Worm (Caenorhabditis elegans) whole organism, mixed stage, embryonic: ENCODE results near the gene T26E4.4.
"Not testable (repeated sequence)": the region's sequence is repeated elsewhere in the genome, so short reads cannot be mapped to it uniquely, and the experiment has no call there.

ENCODE experiments used
- bed-3 ChIP-seq: fragments of 200-800 bp; sonication (Bioruptor generic); optimal IDR thresholded peaks from 3 replicates; lab custom pipeline; 2018; ENCODE audit warnings: mild to moderate bottlenecking, missing genetic modification characterization, moderate library complexity, missing compliant biosample characterization
- blmp-1 ChIP-seq: fragments of 150-350 bp; optimal IDR thresholded peaks from 2 replicates; lab custom pipeline; 2014; ENCODE audit warnings: missing biosample characterization, missing genetic modification characterization
- ceh-39 ChIP-seq: fragments of 150-350 bp; optimal IDR thresholded peaks from 2 replicates; lab custom pipeline; 2014; ENCODE audit warnings: missing biosample characterization, missing genetic modification characterization
- ceh-43 ChIP-seq: fragments of 200-800 bp; sonication (Bioruptor generic); optimal IDR thresholded peaks from 2 replicates; lab custom pipeline; 2018; ENCODE audit warnings: mild to moderate bottlenecking, missing genetic modification characterization, moderate library complexity, missing compliant biosample characterization
- ceh-83 ChIP-seq: fragments of 200-800 bp; sonication (Bioruptor generic); optimal IDR thresholded peaks from 2 replicates; lab custom pipeline; 2018; ENCODE audit warnings: mild to moderate bottlenecking, missing genetic modification characterization, missing compliant biosample characterization
- ces-1 ChIP-seq: fragments of 150-350 bp; optimal IDR thresholded peaks from 2 replicates; lab custom pipeline; 2014; ENCODE audit warnings: missing biosample characterization, missing genetic modification reagents, missing genetic modification characterization
- cnd-1 ChIP-seq: fragments of 200-800 bp; sonication (Bioruptor generic); optimal IDR thresholded peaks from 2 replicates; lab custom pipeline; 2018; ENCODE audit warnings: mild to moderate bottlenecking, missing genetic modification characterization, missing compliant biosample characterization
- drap-1 ChIP-seq: fragments of 200-800 bp; sonication (Bioruptor generic); optimal IDR thresholded peaks from 3 replicates; lab custom pipeline; 2018; ENCODE audit warnings: mild to moderate bottlenecking, missing genetic modification characterization, missing compliant biosample characterization
- elt-3 ChIP-seq: fragments of 150-350 bp; optimal IDR thresholded peaks from 2 replicates; lab custom pipeline; 2014; ENCODE audit warnings: missing biosample characterization, missing genetic modification characterization
- flh-1 ChIP-seq: fragments of 200-800 bp; sonication (Bioruptor generic); optimal IDR thresholded peaks from 2 replicates; lab custom pipeline; 2018; ENCODE audit warnings: mild to moderate bottlenecking, missing genetic modification characterization, moderate library complexity, missing compliant biosample characterization
- ham-2 ChIP-seq: fragments of 200-800 bp; sonication (Bioruptor generic); optimal IDR thresholded peaks from 2 replicates; lab custom pipeline; 2018; ENCODE audit warnings: mild to moderate bottlenecking, missing genetic modification characterization, missing compliant biosample characterization
- lsy-2 ChIP-seq: fragments of 150-350 bp; optimal IDR thresholded peaks from 2 replicates; lab custom pipeline; 2014; ENCODE audit warnings: missing biosample characterization, missing genetic modification characterization
- mab-5 ChIP-seq: fragments of 150-350 bp; optimal IDR thresholded peaks from 2 replicates; lab custom pipeline; 2014; ENCODE audit warnings: missing biosample characterization, missing genetic modification characterization
- mep-1 ChIP-seq: fragments of 150-350 bp; optimal IDR thresholded peaks from 2 replicates; lab custom pipeline; 2017; ENCODE audit warnings: missing biosample characterization, missing genetic modification reagents, missing genetic modification characterization, inconsistent platforms
- mls-2 ChIP-seq: sonication (generic microtip); optimal IDR thresholded peaks from 2 replicates; lab custom pipeline; 2016; ENCODE audit warnings: mild to moderate bottlenecking, missing genetic modification characterization, moderate library complexity, missing compliant biosample characterization
- nhr-2 ChIP-seq: fragments of 150-350 bp; optimal IDR thresholded peaks from 2 replicates; lab custom pipeline; 2014; ENCODE audit warnings: missing biosample characterization, missing genetic modification characterization
- nhr-237 ChIP-seq: fragments of 150-350 bp; optimal IDR thresholded peaks from 2 replicates; lab custom pipeline; 2014; ENCODE audit warnings: missing biosample characterization, missing genetic modification characterization
- nhr-76 ChIP-seq: sonication (generic microtip); optimal IDR thresholded peaks from 2 replicates; lab custom pipeline; 2017; ENCODE audit warnings: missing biosample characterization, missing genetic modification characterization
- snpc-4 ChIP-seq: fragments of 150-350 bp; optimal IDR thresholded peaks from 2 replicates; lab custom pipeline; 2014; ENCODE audit warnings: missing biosample characterization, missing genetic modification characterization
- tbx-8 ChIP-seq: fragments of 200-800 bp; sonication (Bioruptor generic); optimal IDR thresholded peaks from 2 replicates; lab custom pipeline; 2018; ENCODE audit warnings: mild to moderate bottlenecking, missing genetic modification characterization, moderate library complexity, missing compliant biosample characterization
- unc-120 ChIP-seq: sonication (generic microtip); optimal IDR thresholded peaks from 2 replicates; lab custom pipeline; 2017; ENCODE audit warnings: missing genetic modification characterization, missing compliant biosample characterization; ENCODE audit not compliant: poor library complexity, severe bottlenecking
- unc-39 ChIP-seq: fragments of 150-350 bp; optimal IDR thresholded peaks from 2 replicates; lab custom pipeline; 2014; ENCODE audit warnings: missing biosample characterization, missing genetic modification characterization
- unc-62 ChIP-seq: fragments of 150-350 bp; optimal IDR thresholded peaks from 2 replicates; lab custom pipeline; 2014; ENCODE audit warnings: missing biosample characterization, missing genetic modification reagents, missing genetic modification characterization
- zip-8 ChIP-seq: fragments of 150-350 bp; optimal IDR thresholded peaks from 2 replicates; lab custom pipeline; 2014; ENCODE audit warnings: missing biosample characterization, missing genetic modification characterization

The T26E4.4 gene

DNA sequence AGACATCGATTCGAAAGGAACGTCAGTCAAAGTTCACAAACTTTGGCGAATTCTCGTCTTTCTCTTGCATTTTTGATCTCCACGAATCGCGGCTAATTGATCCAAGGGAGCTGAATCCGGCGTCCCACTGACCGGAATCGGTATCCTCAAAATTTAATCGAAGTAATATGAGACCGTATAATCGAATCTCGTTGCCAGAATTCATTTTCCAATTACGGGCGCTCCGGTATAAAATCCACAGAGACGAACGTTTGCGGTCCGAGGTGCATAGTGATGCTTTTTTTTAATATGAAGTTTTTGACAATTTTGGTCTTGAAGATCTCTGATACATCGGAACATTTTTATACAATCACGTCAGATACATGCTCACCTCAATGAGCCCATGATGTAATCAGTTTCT is 34.7 kb downstream of the T26E4.4 start:
- TF ChIP-seq unc-120 (no peak), blmp-1 (tag; lab: Kevin White, UChicago) (no peak), ces-1 (GFP tag; lab: Kevin White, UChicago) (no peak), mep-1 (tag; lab: Kevin White, UChicago) (no peak), ceh-39 (tag; lab: Kevin White, UChicago) (no peak), unc-62 (GFP tag; lab: Kevin White, UChicago) (no peak), flh-1 (GFP tag; lab: Kevin White, UChicago) (no peak), nhr-237 (tag; lab: Kevin White, UChicago) (no peak), ham-2 (GFP tag; lab: Kevin White, UChicago) (no peak), bed-3 (GFP tag; lab: Kevin White, UChicago) (no peak), zip-8 (tag; lab: Kevin White, UChicago) (no peak), ceh-83 (GFP tag; lab: Kevin White, UChicago) (no peak), nhr-2 (tag; lab: Kevin White, UChicago) (no peak), drap-1 (GFP tag; lab: Kevin White, UChicago) (no peak), tbx-8 (GFP tag; lab: Kevin White, UChicago) (no peak), snpc-4 (tag; lab: Kevin White, UChicago) (no peak), mab-5 (tag; lab: Kevin White, UChicago) (no peak), mls-2 (no peak)

DNA sequence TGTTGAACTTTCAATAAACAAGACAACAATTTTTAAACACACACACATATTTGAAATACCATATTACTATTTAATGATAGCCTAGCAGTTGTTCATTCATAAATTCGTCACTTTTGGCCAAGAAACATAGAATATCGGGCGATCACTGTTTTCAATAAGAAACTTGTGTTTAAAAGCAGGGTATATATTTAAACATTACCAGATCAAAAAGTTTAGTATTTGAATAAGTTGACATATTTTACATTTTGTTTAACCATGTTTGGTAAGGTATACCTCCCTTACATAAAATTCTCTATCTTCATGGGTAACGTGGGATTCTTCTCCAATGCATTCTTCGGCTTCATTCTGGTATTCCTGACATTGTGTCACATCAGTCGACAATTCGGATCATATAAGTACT is 37.6 kb downstream of the T26E4.4 start, which contains the start of gene str-8:
Gene str-8 (plus strand): TSS at position 301 of the 400 bp plus-strand sequence.
- TF ChIP-seq elt-3 (tag; lab: Kevin White, UChicago); nhr-76; drap-1 (GFP tag; lab: Kevin White, UChicago): not testable (repeated sequence)

DNA sequence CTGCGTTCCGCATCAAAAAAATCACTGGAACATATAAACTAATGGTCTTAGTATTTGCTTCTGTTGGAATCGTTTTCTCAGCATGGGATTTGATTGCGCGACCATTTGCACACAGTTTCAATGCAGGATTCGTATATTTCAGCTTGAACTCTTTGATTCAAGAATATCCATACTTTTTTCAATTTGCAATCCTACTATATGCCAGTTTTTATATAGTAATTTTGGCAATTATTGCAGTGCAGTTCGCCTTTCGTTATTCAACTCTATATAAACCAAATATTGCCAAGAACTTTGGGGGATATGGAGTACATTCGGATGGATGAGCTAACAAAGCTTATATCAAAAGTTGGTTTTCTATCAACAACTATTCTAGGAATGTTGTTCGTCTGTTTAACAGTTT is 39.4 kb downstream of the T26E4.4 start, which contains the start of gene str-5:
Gene str-5 (plus strand): TSS at position 301 of the 400 bp plus-strand sequence.
- not testable (repeated sequence) for TF ChIP-seq ces-1 (GFP tag; lab: Kevin White, UChicago); blmp-1 (tag; lab: Kevin White, UChicago); nhr-237 (tag; lab: Kevin White, UChicago)

DNA sequence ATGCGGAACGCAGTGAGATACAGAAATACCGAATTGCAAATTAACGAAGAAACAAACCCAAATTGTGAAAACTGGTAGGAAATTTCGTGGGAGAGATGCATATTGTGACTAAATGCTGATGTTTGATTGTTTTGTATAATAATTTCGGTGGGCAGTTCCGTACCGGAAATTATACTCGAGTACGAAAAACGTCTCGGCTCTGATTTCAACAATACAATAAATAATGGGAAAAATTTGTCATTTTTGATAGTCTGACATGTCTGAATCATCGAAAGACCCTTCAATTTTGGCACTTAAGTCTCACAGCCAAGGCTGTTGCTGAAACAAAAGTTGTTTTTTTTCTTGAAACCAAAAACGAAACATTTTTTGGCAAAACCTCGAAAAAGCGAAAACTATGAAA is 40.3 kb downstream of the T26E4.4 start, which contains the start of gene str-43:
Gene str-43 (minus strand): TSS at position 101 of the 400 bp plus-strand sequence.
- TF ChIP-seq ces-1 (GFP tag; lab: Kevin White, UChicago) (no peak), cnd-1 (tag; lab: Kevin White, UChicago) (no peak)

DNA sequence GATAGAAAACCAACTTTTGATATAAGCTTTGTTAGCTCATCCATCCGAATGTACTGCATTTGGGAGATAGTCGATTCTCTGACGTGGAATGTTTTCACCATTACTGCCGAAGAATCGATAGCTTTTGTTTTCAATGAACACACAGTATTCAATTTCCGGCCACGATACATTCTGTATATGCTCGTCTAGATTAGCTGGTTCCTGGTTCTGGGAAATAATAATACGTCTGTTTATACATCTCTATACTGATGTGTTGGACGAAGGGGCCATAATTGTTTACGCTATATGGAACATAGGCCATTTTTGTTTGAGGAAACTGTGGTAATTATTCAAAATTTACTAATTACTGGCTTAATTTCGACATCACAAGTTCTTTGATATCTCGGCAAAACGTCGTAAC is 42.2 kb downstream of the T26E4.4 start, which contains the start of gene str-6:
Gene str-6 (minus strand): TSS at position 101 of the 400 bp plus-strand sequence.
- TF ChIP-seq mab-5 (tag; lab: Kevin White, UChicago) (no peak), bed-3 (GFP tag; lab: Kevin White, UChicago) (no peak), ceh-43 (GFP tag; lab: Kevin White, UChicago) (no peak), unc-120 (no peak), elt-3 (tag; lab: Kevin White, UChicago) (no peak), cnd-1 (tag; lab: Kevin White, UChicago) (no peak), lsy-2 (tag; lab: Kevin White, UChicago) (no peak), unc-39 (no peak), nhr-237 (tag; lab: Kevin White, UChicago) (no peak), zip-8 (tag; lab: Kevin White, UChicago) (no peak)

DNA sequence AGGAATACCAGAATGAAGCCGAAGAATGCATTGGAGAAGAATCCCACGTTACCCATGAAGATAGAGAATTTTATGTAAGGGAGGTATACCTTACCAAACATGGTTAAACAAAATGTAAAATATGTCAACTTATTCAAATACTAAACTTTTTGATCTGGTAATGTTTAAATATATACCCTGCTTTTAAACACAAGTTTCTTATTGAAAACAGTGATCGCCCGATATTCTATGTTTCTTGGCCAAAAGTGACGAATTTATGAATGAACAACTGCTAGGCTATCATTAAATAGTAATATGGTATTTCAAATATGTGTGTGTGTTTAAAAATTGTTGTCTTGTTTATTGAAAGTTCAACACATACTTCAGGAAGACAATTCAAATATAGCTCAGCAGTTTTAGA is 44.0 kb downstream of the T26E4.4 start, which contains the start of gene T23D5.8:
Gene T23D5.8 (minus strand): TSS at position 101 of the 400 bp plus-strand sequence.
- TF ChIP-seq ces-1 (GFP tag; lab: Kevin White, UChicago); tbx-8 (GFP tag; lab: Kevin White, UChicago); mep-1 (tag; lab: Kevin White, UChicago): not testable (repeated sequence)

DNA sequence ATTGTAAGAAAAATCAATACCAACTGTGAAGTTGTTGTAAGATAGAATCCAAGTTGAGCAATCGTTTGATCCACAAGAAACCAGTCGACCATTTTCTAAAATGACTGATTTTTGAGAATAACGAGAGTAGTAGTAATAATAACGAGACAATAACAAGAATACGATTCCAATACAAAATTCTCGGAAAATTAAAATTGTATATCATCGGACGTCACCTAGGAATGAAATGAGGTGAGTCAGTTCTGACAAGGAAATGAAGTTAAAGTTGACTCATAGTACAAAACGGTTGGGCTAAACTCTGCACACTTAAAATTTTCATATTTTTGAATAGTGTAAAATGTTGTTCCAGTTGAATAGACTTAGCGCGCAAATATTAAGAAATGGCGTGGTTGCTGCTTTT is 47.9 kb downstream of the T26E4.4 start, which contains the start of gene str-19:
Gene str-19 (minus strand): TSS at position 101 of the 400 bp plus-strand sequence.
- not testable (repeated sequence) for TF ChIP-seq cnd-1, elt-3, mep-1 (tag; lab: Kevin White, UChicago)
